Worm (Caenorhabditis elegans) whole organism, L4 larva: ENCODE data around the gene srb-11.

Experiments
- R02D3.7 ChIP-seq: fragments of 150-350 bp; sonication (generic microtip); optimal IDR thresholded peaks from 3 replicates; lab custom pipeline; 2014; ENCODE audit warnings: missing biosample characterization, missing genetic modification characterization
- T20F7.1 ChIP-seq: fragments of 200-800 bp; sonication (Bioruptor generic); optimal IDR thresholded peaks from 2 replicates; lab custom pipeline; 2018; ENCODE audit warnings: mild to moderate bottlenecking, missing genetic modification characterization, missing compliant biosample characterization
- ama-1 ChIP-seq: fragments of 150-350 bp; optimal IDR thresholded peaks from 2 replicates; lab custom pipeline; 2014; ENCODE audit warnings: inconsistent platforms, mixed read lengths
- attf-4 ChIP-seq: sonication (generic microtip); optimal IDR thresholded peaks from 3 replicates; lab custom pipeline; 2017; ENCODE audit warnings: missing biosample characterization, missing genetic modification characterization
- dpl-1 ChIP-seq: fragments of 150-350 bp; optimal IDR thresholded peaks from 2 replicates; lab custom pipeline; 2014; ENCODE audit warnings: missing biosample characterization, missing genetic modification reagents, missing genetic modification characterization
- dve-1 ChIP-seq: sonication (generic microtip); optimal IDR thresholded peaks from 2 replicates; lab custom pipeline; 2017; ENCODE audit warnings: antibody characterized with exemption, mild to moderate bottlenecking, missing genetic modification characterization, missing compliant biosample characterization; ENCODE audit not compliant: insufficient read depth
- hif-1 ChIP-seq, 2 experiments: sonication (generic microtip); optimal IDR thresholded peaks; 2 replicates each; lab custom pipeline; 2016 to 2017; ENCODE audit warnings: missing compliant biosample characterization in 2 of 2, missing genetic modification characterization in 2 of 2, missing genetic modification reagents in 2 of 2, missing genotype in 2 of 2, mild to moderate bottlenecking in 1 of 2
- hmg-1.1 ChIP-seq: fragments of 200-800 bp; sonication (Bioruptor generic); IDR thresholded peaks from 2 replicates; pipeline ENCODE4 v1.3.6; 2022; ENCODE audit warnings: missing genetic modification reagents, missing genetic modification characterization, missing compliant biosample characterization
- mdl-1 ChIP-seq, 2 experiments: fragments of 150-350 bp in 1 of 2; sonication (generic microtip) in 1 of 2; optimal IDR thresholded peaks; 2 replicates each; lab custom pipeline; 2014 to 2017; ENCODE audit warnings: missing biosample characterization in 2 of 2, missing genetic modification characterization in 2 of 2
- nhr-28 ChIP-seq: fragments of 150-350 bp; optimal IDR thresholded peaks from 2 replicates; lab custom pipeline; 2014; ENCODE audit warnings: missing biosample characterization, missing genetic modification characterization
- nhr-76 ChIP-seq: fragments of 150-350 bp; optimal IDR thresholded peaks from 2 replicates; lab custom pipeline; 2014; ENCODE audit warnings: missing biosample characterization, missing genetic modification characterization
- unc-39 ChIP-seq: sonication (generic microtip); optimal IDR thresholded peaks from 2 replicates; lab custom pipeline; 2017; ENCODE audit warnings: missing biosample characterization, missing genetic modification characterization
- zip-11 ChIP-seq: fragments of 200-800 bp; sonication (Bioruptor generic); IDR thresholded peaks from 2 replicates; pipeline ENCODE4 v1.3.6; 2022; ENCODE audit warnings: missing genetic modification characterization, missing compliant biosample characterization

- no peak for TF ChIP-seq R02D3.7
- TF ChIP-seq dve-1 (tag; lab: Kevin White, UChicago) = no peak
- TF ChIP-seq hmg-1.1 (GFP tag; lab: Robert Waterston, UW) = no peak
- TF ChIP-seq nhr-28 = no peak
- no peak for TF ChIP-seq T20F7.1 (GFP tag; lab: Kevin White, UChicago)
- no peak for TF ChIP-seq zip-11
- TF ChIP-seq nhr-76 (tag; lab: Kevin White, UChicago) = no peak
- no peak for TF ChIP-seq unc-39 (tag; lab: Kevin White, UChicago)
- no peak for TF ChIP-seq hif-1 (tag; optimal IDR thresholded peaks at IDR 0.05; lab: Kevin White, UChicago)
- TF ChIP-seq mdl-1 (tag; optimal IDR thresholded peaks at IDR 0.05; lab: Kevin White, UChicago) = no peak
- no peak for TF ChIP-seq attf-4
- no peak for TF ChIP-seq ama-1
- no peak for TF ChIP-seq dpl-1 (GFP tag; lab: Kevin White, UChicago)
These were observed 42.1 kb downstream of the srb-11 start, which contains the start of gene T26A5.6 for ce11 chrIII:6450596-6450995.
